Worm (Caenorhabditis elegans): ENCODE results near the gene srh-229.

srh-229 gene

DNA sequence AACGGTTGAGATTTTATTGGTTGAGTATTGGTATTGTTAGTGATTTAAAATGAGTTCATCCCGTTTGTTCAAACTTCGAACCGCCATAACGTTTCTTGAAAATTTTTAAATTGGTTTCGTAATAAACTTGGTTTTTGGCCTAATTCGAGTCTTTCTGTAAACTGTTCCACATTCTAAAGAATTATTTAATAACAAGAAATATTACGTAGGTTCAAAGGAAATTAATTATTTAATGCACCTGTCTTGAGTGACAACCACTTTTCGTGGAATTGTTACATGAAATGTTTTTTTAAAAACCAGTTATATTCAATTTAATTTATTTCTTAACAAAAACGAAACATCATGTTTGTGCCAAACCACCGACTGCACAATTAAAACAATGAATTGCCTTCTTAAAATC is 3.0 kb downstream of the srh-229 start:
- no peak for TF ChIP-seq nhr-76 (tag; optimal IDR thresholded peaks at IDR 0.05)
- no peak for TF ChIP-seq nhr-237 (tag; optimal IDR thresholded peaks at IDR 0.05)
- no peak for TF ChIP-seq mls-2 (tag; optimal IDR thresholded peaks at IDR 0.05)
- TF ChIP-seq lin-13 (tag; optimal IDR thresholded peaks at IDR 0.05): no peak
- no peak for TF ChIP-seq tbx-8 (GFP tag; optimal IDR thresholded peaks at IDR 0.05)
- no peak for TF ChIP-seq ham-2 (GFP tag; optimal IDR thresholded peaks at IDR 0.05)
- no peak for TF ChIP-seq ceh-43 (GFP tag; optimal IDR thresholded peaks at IDR 0.05)
- TF ChIP-seq zip-8 (tag; optimal IDR thresholded peaks at IDR 0.05): no peak
- TF ChIP-seq unc-39 (tag; optimal IDR thresholded peaks at IDR 0.05): no peak
- TF ChIP-seq lsy-2 (tag; optimal IDR thresholded peaks at IDR 0.05): no peak
- TF ChIP-seq ztf-11 (tag; optimal IDR thresholded peaks at IDR 0.05): no peak
- no peak for TF ChIP-seq mep-1 (tag; optimal IDR thresholded peaks at IDR 0.05)
- no peak for TF ChIP-seq nhr-12 (tag; optimal IDR thresholded peaks at IDR 0.05)
- no peak for TF ChIP-seq cnd-1 (tag; optimal IDR thresholded peaks at IDR 0.05)
- no peak for TF ChIP-seq blmp-1 (tag; optimal IDR thresholded peaks at IDR 0.05)

ce11 chrV:7497440-7497839 is 6.7 kb downstream of the srh-229 start, which contains the start of gene srh-79:
Gene srh-79 (plus strand): TSS chrV:7497740.
- TF ChIP-seq ceh-83 (GFP tag; optimal IDR thresholded peaks at IDR 0.05) (no peak), cnd-1 (tag; optimal IDR thresholded peaks at IDR 0.05) (no peak)

ce11 chrV:7495189-7495588 is 9.0 kb downstream of the srh-229 start, which contains the start of gene srbc-11:
Gene srbc-11 (minus strand): TSS chrV:7495289.
- TF ChIP-seq blmp-1 (tag; optimal IDR thresholded peaks at IDR 0.05) (no peak), sem-2 (GFP tag; optimal IDR thresholded peaks at IDR 0.05) (no peak), nhr-237 (tag; optimal IDR thresholded peaks at IDR 0.05) (no peak), pha-4 (tag; optimal IDR thresholded peaks at IDR 0.05) (no peak), ceh-83 (GFP tag; optimal IDR thresholded peaks at IDR 0.05) (no peak), bed-3 (GFP tag; optimal IDR thresholded peaks at IDR 0.05) (no peak), mep-1 (tag; optimal IDR thresholded peaks at IDR 0.05) (no peak), lsy-2 (tag; optimal IDR thresholded peaks at IDR 0.05) (no peak), cnd-1 (tag; optimal IDR thresholded peaks at IDR 0.05) (no peak), lin-32 (GFP tag; optimal IDR thresholded peaks at IDR 0.05) (no peak), tbx-8 (GFP tag; optimal IDR thresholded peaks at IDR 0.05) (no peak), elt-3 (tag; optimal IDR thresholded peaks at IDR 0.05) (no peak), unc-39 (tag; optimal IDR thresholded peaks at IDR 0.05) (no peak), hlh-1 (tag; optimal IDR thresholded peaks at IDR 0.05) (no peak)

- no peak for TF ChIP-seq elt-3 (tag; optimal IDR thresholded peaks at IDR 0.05)
- no peak for TF ChIP-seq nhr-28 (tag; optimal IDR thresholded peaks at IDR 0.05)
- no peak for TF ChIP-seq elt-1 (tag; optimal IDR thresholded peaks at IDR 0.05; ENCODE audit: borderline replicate concordance, insufficient read depth)
- TF ChIP-seq sptf-1 (tag; optimal IDR thresholded peaks at IDR 0.05): no peak
- no peak for TF ChIP-seq ceh-43 (GFP tag; optimal IDR thresholded peaks at IDR 0.05)
- no peak for TF ChIP-seq flh-1 (GFP tag; optimal IDR thresholded peaks at IDR 0.05)
- TF ChIP-seq mab-5 (tag; optimal IDR thresholded peaks at IDR 0.05): no peak
- no peak for TF ChIP-seq unc-39 (tag; optimal IDR thresholded peaks at IDR 0.05)
- no peak for TF ChIP-seq snpc-4 (tag; optimal IDR thresholded peaks at IDR 0.05)
Measured at ce11 chrV:7492924-7493323, 11.2 kb downstream of the srh-229 start, which contains the start of gene srbc-10. Gene srbc-10 (minus strand): TSS chrV:7493024.

DNA sequence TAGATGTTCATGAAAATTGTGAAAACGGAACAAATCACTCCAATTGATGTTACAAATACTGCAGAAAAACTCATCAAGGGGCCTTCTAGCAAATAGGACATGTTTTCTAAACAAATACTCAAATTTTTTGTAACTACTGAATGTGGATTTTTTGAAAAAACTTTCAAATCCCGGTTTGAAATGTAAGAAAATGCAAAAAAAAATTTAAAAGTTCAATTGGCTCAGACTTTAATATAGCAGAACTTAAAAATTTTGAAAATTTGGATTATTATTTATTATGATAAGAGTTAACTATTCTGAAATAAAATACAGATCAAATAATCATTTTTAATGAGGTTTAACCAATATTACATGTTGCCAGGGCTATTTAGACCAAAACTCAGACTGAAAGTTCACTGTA is 13.8 kb downstream of the srh-229 start, which contains the start of gene srbc-9:
srbc-9 (minus strand) TSS at position 101 of the 400 bp plus-strand sequence.
- no peak for TF ChIP-seq mab-5 (tag; optimal IDR thresholded peaks at IDR 0.05)
- no peak for TF ChIP-seq flh-1 (GFP tag; optimal IDR thresholded peaks at IDR 0.05)

ce11 chrV:7487518-7487917 is 16.7 kb downstream of the srh-229 start, which contains the start of gene srbc-7:
Gene srbc-7 (minus strand): TSS chrV:7487618.
- TF ChIP-seq lin-13 (tag; optimal IDR thresholded peaks at IDR 0.05) (no peak), flh-1 (GFP tag; optimal IDR thresholded peaks at IDR 0.05) (no peak), nhr-12 (tag; optimal IDR thresholded peaks at IDR 0.05) (no peak), blmp-1 (tag; optimal IDR thresholded peaks at IDR 0.05) (no peak), drap-1 (GFP tag; optimal IDR thresholded peaks at IDR 0.05) (no peak), cnd-1 (tag; optimal IDR thresholded peaks at IDR 0.05) (no peak), lin-32 (GFP tag; optimal IDR thresholded peaks at IDR 0.05) (no peak), ces-1 (GFP tag; optimal IDR thresholded peaks at IDR 0.05) (no peak), nhr-2 (tag; optimal IDR thresholded peaks at IDR 0.05) (no peak), elt-1 (tag; optimal IDR thresholded peaks at IDR 0.05; ENCODE audit: borderline replicate concordance, insufficient read depth) (no peak), unc-120 (tag; optimal IDR thresholded peaks at IDR 0.05; ENCODE audit: poor library complexity, severe bottlenecking) (no peak), mab-5 (tag; optimal IDR thresholded peaks at IDR 0.05) (no peak), nhr-28 (tag; optimal IDR thresholded peaks at IDR 0.05) (no peak), unc-39 (tag; optimal IDR thresholded peaks at IDR 0.05) (no peak), bed-3 (GFP tag; optimal IDR thresholded peaks at IDR 0.05) (no peak), ceh-43 (GFP tag; optimal IDR thresholded peaks at IDR 0.05) (no peak), nhr-76 (tag; optimal IDR thresholded peaks at IDR 0.05) (no peak), unc-62 (GFP tag; optimal IDR thresholded peaks at IDR 0.05) (no peak), ceh-83 (GFP tag; optimal IDR thresholded peaks at IDR 0.05) (no peak), sptf-1 (tag; optimal IDR thresholded peaks at IDR 0.05) (no peak)

Data from whole organism, mixed stage, embryonic.